Fruit fly (Drosophila melanogaster) whole organism, prepupa: Measurements from ENCODE around the gene PXo.

Experiments
- CG31627 ChIP-seq: fragments of 200-800 bp; sonication (Bioruptor generic); optimal IDR thresholded peaks from 3 replicates; lab custom pipeline; 2016; ENCODE audit warnings: missing biosample characterization, missing genetic modification characterization
- Smox ChIP-seq: fragments of 200-800 bp; sonication (Bioruptor generic); optimal IDR thresholded peaks from 3 replicates; lab custom pipeline; 2016; ENCODE audit warnings: missing biosample characterization, missing genetic modification characterization
- Sox102F ChIP-seq: fragments of 200-800 bp; sonication (Bioruptor generic); optimal IDR thresholded peaks from 2 replicates; lab custom pipeline; 2016; ENCODE audit warnings: missing biosample characterization, mild to moderate bottlenecking, missing genetic modification characterization

- TF ChIP-seq CG31627 (GFP tag; lab: Kevin White, UChicago) (no peak), Smox (GFP tag; lab: Kevin White, UChicago) (no peak), Sox102F (GFP tag; lab: Kevin White, UChicago) (no peak)
These were observed 24.5 kb upstream of the PXo start for dm6 chr3L:5945571-5945970.
